Worm (Caenorhabditis elegans) whole organism, L4/young adult: ENCODE measurements around the gene srv-29.

ENCODE experiments used
- W03F9.2 ChIP-seq: fragments of 150-350 bp; optimal IDR thresholded peaks from 2 replicates; lab custom pipeline; 2014; ENCODE audit warnings: missing biosample characterization, missing genetic modification characterization
- dao-5 ChIP-seq: sonication (generic microtip); optimal IDR thresholded peaks from 2 replicates; lab custom pipeline; 2016; ENCODE audit warnings: missing genotype, missing genetic modification characterization, moderate library complexity, missing compliant biosample characterization
- him-1 ChIP-seq: sonication (generic microtip); optimal IDR thresholded peaks from 2 replicates; lab custom pipeline; 2016; ENCODE audit warnings: missing genotype, missing genetic modification reagents, missing genetic modification characterization, missing compliant biosample characterization

ce11 chrIV:6275671-6276209, 9.3 kb upstream of the srv-29 start, which contains the start of the genes aat-4 and T13A10.1:
- no peak for TF ChIP-seq W03F9.2 (tag; lab: Kevin White, UChicago)
- no peak for TF ChIP-seq dao-5 (tag; lab: Kevin White, UChicago)
- no peak for TF ChIP-seq him-1 (tag; lab: Kevin White, UChicago)
